Worm (Caenorhabditis elegans) whole organism, late embryonic: ENCODE data around the gene T19C3.4.

Source experiments
- K02D7.2 ChIP-seq: sonication (generic microtip); optimal IDR thresholded peaks from 2 replicates; lab custom pipeline; 2017; ENCODE audit warnings: mild to moderate bottlenecking, missing genetic modification characterization, missing compliant biosample characterization
- ceh-14 ChIP-seq: sonication (generic microtip); optimal IDR thresholded peaks from 2 replicates; lab custom pipeline; 2016; ENCODE audit warnings: missing genotype, missing genetic modification characterization, missing compliant biosample characterization
- ceh-18 ChIP-seq: sonication (generic microtip); optimal IDR thresholded peaks from 2 replicates; lab custom pipeline; 2016; ENCODE audit warnings: missing genetic modification characterization, missing compliant biosample characterization
- ceh-19 ChIP-seq: fragments of 200-800 bp; sonication (Bioruptor generic); optimal IDR thresholded peaks from 2 replicates; lab custom pipeline; 2018; ENCODE audit warnings: mild to moderate bottlenecking, missing genetic modification characterization, missing compliant biosample characterization
- ceh-22 ChIP-seq: sonication (generic microtip); optimal IDR thresholded peaks from 2 replicates; lab custom pipeline; 2017; ENCODE audit warnings: missing biosample characterization, missing genetic modification characterization
- ceh-45 ChIP-seq: fragments of 200-800 bp; sonication (Bioruptor generic); IDR thresholded peaks from 2 replicates; pipeline ENCODE4 v1.3.6; 2022; ENCODE audit warnings: missing genetic modification reagents, missing genetic modification characterization, missing compliant biosample characterization
- che-1 ChIP-seq: sonication (generic microtip); optimal IDR thresholded peaks from 2 replicates; lab custom pipeline; 2016; ENCODE audit warnings: mild to moderate bottlenecking, missing genetic modification characterization, missing compliant biosample characterization
- ets-4 ChIP-seq: sonication (generic microtip); optimal IDR thresholded peaks from 2 replicates; lab custom pipeline; 2016; ENCODE audit warnings: missing genetic modification characterization, missing compliant biosample characterization
- fkh-10 ChIP-seq: fragments of 150-350 bp; optimal IDR thresholded peaks from 2 replicates; lab custom pipeline; 2014; ENCODE audit warnings: missing biosample characterization, missing genetic modification reagents, missing genetic modification characterization
- hlh-13 ChIP-seq: fragments of 200-800 bp; sonication (Bioruptor generic); optimal IDR thresholded peaks from 2 replicates; lab custom pipeline; 2018; ENCODE audit warnings: mild to moderate bottlenecking, missing genetic modification characterization, missing compliant biosample characterization
- hlh-15 ChIP-seq: sonication (generic microtip); optimal IDR thresholded peaks from 2 replicates; lab custom pipeline; 2016; ENCODE audit warnings: missing genetic modification characterization, missing compliant biosample characterization
- hlh-6 ChIP-seq: sonication (generic microtip); optimal IDR thresholded peaks from 2 replicates; lab custom pipeline; 2016; ENCODE audit warnings: missing genotype, missing genetic modification characterization, missing compliant biosample characterization
- lin-11 ChIP-seq: fragments of 200-800 bp; sonication (Bioruptor generic); optimal IDR thresholded peaks from 2 replicates; lab custom pipeline; 2018; ENCODE audit warnings: mild to moderate bottlenecking, missing genetic modification characterization, missing compliant biosample characterization
- madf-2 ChIP-seq: sonication (generic microtip); optimal IDR thresholded peaks from 2 replicates; lab custom pipeline; 2017; ENCODE audit warnings: missing genetic modification characterization, missing compliant biosample characterization
- odd-2 ChIP-seq: sonication (generic microtip); optimal IDR thresholded peaks from 2 replicates; lab custom pipeline; 2017; ENCODE audit warnings: antibody characterized with exemption, mild to moderate bottlenecking, missing genetic modification characterization, missing compliant biosample characterization
- pat-9 ChIP-seq: fragments of 200-800 bp; sonication (Bioruptor generic); optimal IDR thresholded peaks from 2 replicates; lab custom pipeline; 2018; ENCODE audit warnings: mild to moderate bottlenecking, missing genetic modification characterization, moderate library complexity, missing compliant biosample characterization
- syd-9 ChIP-seq: sonication (generic microtip); optimal IDR thresholded peaks from 2 replicates; lab custom pipeline; 2016; ENCODE audit warnings: mild to moderate bottlenecking, missing genetic modification characterization, moderate library complexity, missing compliant biosample characterization
- unc-42 ChIP-seq: sonication (generic microtip); optimal IDR thresholded peaks from 2 replicates; lab custom pipeline; 2016; ENCODE audit warnings: missing genotype, missing genetic modification characterization, missing compliant biosample characterization
- unc-86 ChIP-seq: sonication (generic microtip); optimal IDR thresholded peaks from 2 replicates; lab custom pipeline; 2016; ENCODE audit warnings: missing genetic modification characterization, missing compliant biosample characterization

T19C3.4 gene

ce11 chrIII:576555-576954, 43.5 kb downstream of the T19C3.4 start:
- no peak for TF ChIP-seq unc-86 (tag; lab: Kevin White, UChicago)
- no peak for TF ChIP-seq K02D7.2 (tag; lab: Kevin White, UChicago)
- no peak for TF ChIP-seq ets-4 (tag; lab: Kevin White, UChicago)
- TF ChIP-seq fkh-10 (GFP tag; lab: Kevin White, UChicago), result no peak
- no peak for TF ChIP-seq ceh-45
- TF ChIP-seq lin-11 (tag; lab: Kevin White, UChicago), result no peak
- no peak for TF ChIP-seq ceh-18 (tag; lab: Kevin White, UChicago)
- TF ChIP-seq madf-2, result no peak
- no peak for TF ChIP-seq ceh-22
- no peak for TF ChIP-seq hlh-6 (tag; lab: Kevin White, UChicago)
- no peak for TF ChIP-seq unc-42 (tag; lab: Kevin White, UChicago)
- no peak for TF ChIP-seq che-1 (tag; lab: Kevin White, UChicago)
- TF ChIP-seq hlh-15, result no peak
- TF ChIP-seq ceh-14 (tag; lab: Kevin White, UChicago), result no peak
- no peak for TF ChIP-seq hlh-13 (GFP tag; lab: Kevin White, UChicago)
- no peak for TF ChIP-seq pat-9 (tag; lab: Kevin White, UChicago)
- no peak for TF ChIP-seq ceh-19
- TF ChIP-seq syd-9 (tag; lab: Kevin White, UChicago), result no peak

ce11 chrIII:568815-569214, 51.2 kb downstream of the T19C3.4 start:
- TF ChIP-seq odd-2, result no peak
